Fruit fly (Drosophila melanogaster): ENCODE results near the gene CG3225.

The CG3225 gene

dm6 chr2L:4813023-4813339, 5.1 kb downstream of the CG3225 start:
- TF ChIP-seq CG12219 (GFP tag; optimal IDR thresholded peaks at IDR 0.05) (no peak), CG18764 (GFP tag; optimal IDR thresholded peaks at IDR 0.05) (peak; percentile 48), CG2199 (GFP tag; IDR thresholded peaks at IDR 0.05) (no peak), Ets65A (GFP tag) (peak; percentile 58), da (GFP tag; optimal IDR thresholded peaks at IDR 0.05) (peak; percentile 22), ewg (GFP tag; optimal IDR thresholded peaks at IDR 0.05) (peak; percentile 38), sr (GFP tag; IDR thresholded peaks at IDR 0.05) (0 out of 3 replicates have a peak, but pooled peaks have one; percentile 3), repo (GFP tag; optimal IDR thresholded peaks at IDR 0.05) (no peak), CG1233 (GFP tag; optimal IDR thresholded peaks at IDR 0.05) (peak; percentile 9), Blimp-1 (GFP tag; optimal IDR thresholded peaks at IDR 0.05) (peak; percentile 7), ken (GFP tag; IDR thresholded peaks at IDR 0.05) (0 out of 3 replicates have a peak, but pooled peaks have one; percentile 14), CG5953 (GFP tag; IDR thresholded peaks at IDR 0.05) (0 out of 2 replicates have a peak, but pooled peaks have one; percentile 30), z (GFP tag; IDR thresholded peaks at IDR 0.05) (0 out of 3 replicates have a peak, but pooled peaks have one; percentile 2), vvl (GFP tag; IDR thresholded peaks at IDR 0.05) (peak; percentile 74), sd (tag; optimal IDR thresholded peaks at IDR 0.05) (peak; percentile 60), pzg (GFP tag; optimal IDR thresholded peaks at IDR 0.05) (no peak), gt (GFP tag; IDR thresholded peaks at IDR 0.05) (no peak), sens (GFP tag) (peak; percentile 40), CG8944 (GFP tag; optimal IDR thresholded peaks at IDR 0.05) (no peak), CG3163 (GFP tag; optimal IDR thresholded peaks at IDR 0.05) (no peak), hb (GFP tag; IDR thresholded peaks at IDR 0.05; ENCODE audit: partially characterized antibody) (0 out of 3 replicates have a peak, but pooled peaks have one; percentile 21), CG13894 (tag; optimal IDR thresholded peaks at IDR 0.05) (no peak), cwo (GFP tag; optimal IDR thresholded peaks at IDR 0.05) (peak; percentile 6)

DNA sequence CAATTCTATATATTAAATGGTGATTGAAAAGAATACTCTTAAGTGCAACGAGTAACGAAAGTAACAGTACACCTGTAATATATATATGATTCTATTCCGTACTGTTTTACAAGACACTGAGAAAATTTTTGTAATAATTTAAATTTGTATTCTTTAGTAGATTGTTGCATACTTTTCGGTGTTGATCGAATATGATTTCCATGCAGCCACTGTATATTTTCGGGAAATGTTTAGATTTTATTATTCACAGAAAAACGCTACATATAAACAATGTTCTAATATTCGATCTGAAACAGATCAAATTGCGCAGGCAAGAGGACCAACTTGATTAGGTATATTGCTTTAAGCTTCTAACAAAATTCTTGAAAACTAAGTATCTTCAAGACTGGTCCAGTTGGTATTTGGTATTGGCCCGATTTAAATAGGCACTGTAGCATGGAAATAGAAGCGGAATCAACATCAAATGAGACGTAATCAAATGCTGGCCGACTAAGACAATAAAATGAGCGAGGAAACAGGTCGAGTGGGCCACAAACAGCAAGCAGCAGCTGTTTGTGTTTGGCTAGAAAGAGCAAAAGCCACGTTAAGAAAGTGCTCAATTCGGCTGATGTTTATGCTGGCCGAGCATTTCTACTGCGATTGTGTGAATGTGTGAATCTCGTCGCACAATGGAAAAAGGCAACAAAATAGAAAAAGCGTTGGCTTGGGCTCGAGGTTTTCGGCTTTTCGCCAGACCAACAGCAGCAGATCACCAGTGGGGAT, 5.6 kb downstream of the CG3225 start, which contains the start of gene CG15629:
Gene CG15629, plus strand, starts transcription at position 749 of the 762 bp plus-strand sequence.
- TF ChIP-seq CG16815 (GFP tag; optimal IDR thresholded peaks at IDR 0.05) = no peak
- 0 out of 4 replicates have a peak, but pooled peaks have one; percentile 24 for TF ChIP-seq chinmo (GFP tag; IDR thresholded peaks at IDR 0.05; ENCODE audit: partially characterized antibody)
- TF ChIP-seq Pdp1 (GFP tag; optimal IDR thresholded peaks at IDR 0.05) = peak in 1 of 2 experiments; percentile 35
- peak; percentile 62 for TF ChIP-seq abd-A (tag; optimal IDR thresholded peaks at IDR 0.05)
- TF ChIP-seq mld (GFP tag; IDR thresholded peaks at IDR 0.05; ENCODE audit: partially characterized antibody) = no peak; the same call in 2 of the 3 replicates
- TF ChIP-seq kni (GFP tag; optimal IDR thresholded peaks at IDR 0.05) = peak; percentile 63
- TF ChIP-seq CG4328 (GFP tag; optimal IDR thresholded peaks at IDR 0.05) = no peak
- no peak for TF ChIP-seq Xrp1 (GFP tag; IDR thresholded peaks at IDR 0.05)
- no peak for TF ChIP-seq CG12299 (tag; optimal IDR thresholded peaks at IDR 0.05)
- TF ChIP-seq pros (GFP tag; optimal IDR thresholded peaks at IDR 0.05) = peak; percentile 56
- peak; percentile 57 for TF ChIP-seq sens (GFP tag)
- TF ChIP-seq Asciz (GFP tag; optimal IDR thresholded peaks at IDR 0.05) = no peak
- TF ChIP-seq CTCF (GFP tag; optimal IDR thresholded peaks at IDR 0.05) = peak; percentile 14
- no peak for TF ChIP-seq rib (GFP tag; IDR thresholded peaks at IDR 0.05)
- peak; percentile 41; the same call in 1 of the 2 replicates for TF ChIP-seq CG32532 (GFP tag; IDR thresholded peaks at IDR 0.05)
- no peak for TF ChIP-seq CG15269 (tag; optimal IDR thresholded peaks at IDR 0.05)
- peak; percentile 5 for TF ChIP-seq Med (GFP tag)
- peak; percentile 38 for TF ChIP-seq CG10543 (GFP tag; optimal IDR thresholded peaks at IDR 0.05)
- no peak for TF ChIP-seq ac (GFP tag; optimal IDR thresholded peaks at IDR 0.05)
- no peak for TF ChIP-seq nau (GFP tag; optimal IDR thresholded peaks at IDR 0.05)
- no peak for TF ChIP-seq onecut (GFP tag; IDR thresholded peaks at IDR 0.05)
- peak; percentile 77; the same call in 2 of the 3 replicates for TF ChIP-seq z (GFP tag; IDR thresholded peaks at IDR 0.05)
- no peak for TF ChIP-seq CG17802 (tag; optimal IDR thresholded peaks at IDR 0.05)
- TF ChIP-seq CG13123 (GFP tag; optimal IDR thresholded peaks at IDR 0.05) = no peak
- 0 out of 3 replicates have a peak, but pooled peaks have one; percentile 9 for TF ChIP-seq CG2199 (GFP tag; IDR thresholded peaks at IDR 0.05)
- TF ChIP-seq amos (GFP tag; IDR thresholded peaks at IDR 0.05; ENCODE audit: partially characterized antibody) = peak; percentile 25; the same call in 1 of the 2 replicates
- TF ChIP-seq CG4730 (GFP tag; IDR thresholded peaks at IDR 0.05) = no peak
- TF ChIP-seq zf30C (GFP tag; optimal IDR thresholded peaks at IDR 0.05) = peak; percentile 97

All from whole organism, embryonic.